Worm (Caenorhabditis elegans) whole organism, L3 larva: ENCODE results near the gene polg-1.
A peak's percentile ranks its signal among the peaks of the same experiment; 100 is the strongest.

Experiments used
- R02D3.7 ChIP-seq: fragments of 150-350 bp; optimal IDR thresholded peaks from 2 replicates; lab custom pipeline; 2014; ENCODE audit warnings: missing biosample characterization, missing genetic modification characterization
- ZK546.5 ChIP-seq: sonication (generic microtip); optimal IDR thresholded peaks from 2 replicates; lab custom pipeline; 2017; ENCODE audit warnings: missing biosample characterization, missing genetic modification characterization
- aly-2 ChIP-seq: fragments of 150-350 bp; optimal IDR thresholded peaks from 2 replicates; lab custom pipeline; 2014; ENCODE audit warnings: missing biosample characterization, missing genetic modification characterization
- ama-1 ChIP-seq: fragments of 150-350 bp; optimal IDR thresholded peaks from 2 replicates; lab custom pipeline; 2018
- ceh-16 ChIP-seq: sonication (generic microtip); optimal IDR thresholded peaks from 2 replicates; lab custom pipeline; 2017; ENCODE audit warnings: missing biosample characterization, missing genetic modification characterization
- ceh-28 ChIP-seq: fragments of 150-350 bp; optimal IDR thresholded peaks from 2 replicates; lab custom pipeline; 2014; ENCODE audit warnings: missing biosample characterization, missing genetic modification reagents, missing genetic modification characterization
- ceh-82 ChIP-seq: fragments of 150-350 bp; optimal IDR thresholded peaks from 2 replicates; lab custom pipeline; 2014; ENCODE audit warnings: missing biosample characterization, missing genetic modification characterization
- ceh-9 ChIP-seq: sonication (generic microtip); optimal IDR thresholded peaks from 2 replicates; lab custom pipeline; 2018; ENCODE audit warnings: missing biosample characterization, missing genetic modification characterization
- daf-12 ChIP-seq: fragments of 150-350 bp; optimal IDR thresholded peaks from 2 replicates; lab custom pipeline; 2014; ENCODE audit warnings: missing biosample characterization, missing genetic modification reagents, missing genetic modification characterization
- egl-27 ChIP-seq: sonication (generic microtip); optimal IDR thresholded peaks from 4 replicates; lab custom pipeline; 2017; ENCODE audit warnings: missing biosample characterization, missing genetic modification reagents, missing genetic modification characterization
- egl-5 ChIP-seq: fragments of 150-350 bp; optimal IDR thresholded peaks from 2 replicates; lab custom pipeline; 2017; ENCODE audit warnings: missing biosample characterization, missing genetic modification reagents, missing genetic modification characterization, inconsistent platforms
- elt-1 ChIP-seq: fragments of 150-350 bp; optimal IDR thresholded peaks from 2 replicates; lab custom pipeline; 2014; ENCODE audit warnings: missing biosample characterization, missing genetic modification characterization
- elt-2 ChIP-seq: sonication (generic microtip); optimal IDR thresholded peaks from 2 replicates; lab custom pipeline; 2016; ENCODE audit warnings: missing genetic modification reagents, mild to moderate bottlenecking, missing genetic modification characterization, missing compliant biosample characterization
- elt-3 ChIP-seq, 3 experiments: fragments of 150-350 bp in 1 of 3; sonication (generic microtip) in 2 of 3; optimal IDR thresholded peaks; 2 replicates in 2 of 3; 4 replicates in 1 of 3; lab custom pipeline; 2014 to 2017; ENCODE audit warnings: missing biosample characterization in 3 of 3, missing genetic modification characterization in 3 of 3
- eor-1 ChIP-seq, 2 experiments: fragments of 150-350 bp; optimal IDR thresholded peaks; 2 replicates each; lab custom pipeline; 2014 to 2018; ENCODE audit warnings: missing biosample characterization in 2 of 2, missing genetic modification characterization in 2 of 2
- fkh-10 ChIP-seq: sonication (generic microtip); optimal IDR thresholded peaks from 2 replicates; lab custom pipeline; 2017; ENCODE audit warnings: missing biosample characterization, missing genetic modification reagents, missing genetic modification characterization
- fkh-2 ChIP-seq: fragments of 150-350 bp; optimal IDR thresholded peaks from 2 replicates; lab custom pipeline; 2014; ENCODE audit warnings: missing biosample characterization, missing genetic modification reagents, missing genetic modification characterization
- fos-1 ChIP-seq: fragments of 150-350 bp; optimal IDR thresholded peaks from 2 replicates; lab custom pipeline; 2014; ENCODE audit warnings: missing biosample characterization, missing genetic modification characterization
- hmg-11 ChIP-seq: sonication (generic microtip); optimal IDR thresholded peaks from 2 replicates; lab custom pipeline; 2016; ENCODE audit warnings: missing genetic modification characterization, missing compliant biosample characterization
- jun-1 ChIP-seq: fragments of 150-350 bp; optimal IDR thresholded peaks from 2 replicates; lab custom pipeline; 2014; ENCODE audit warnings: missing biosample characterization, missing genetic modification reagents, missing genetic modification characterization
- lin-15B ChIP-seq: fragments of 150-350 bp; optimal IDR thresholded peaks from 2 replicates; lab custom pipeline; 2014; ENCODE audit warnings: missing biosample characterization, missing genetic modification characterization
- lin-39 ChIP-seq: fragments of 150-350 bp; optimal IDR thresholded peaks from 2 replicates; lab custom pipeline; 2018; ENCODE audit warnings: missing biosample characterization, missing genetic modification reagents, missing genetic modification characterization
- lsy-12 ChIP-seq: sonication (generic microtip); optimal IDR thresholded peaks from 2 replicates; lab custom pipeline; 2016; ENCODE audit warnings: mild to moderate bottlenecking, missing genetic modification characterization, missing compliant biosample characterization
- mdl-1 ChIP-seq: fragments of 150-350 bp; optimal IDR thresholded peaks from 2 replicates; lab custom pipeline; 2014; ENCODE audit warnings: missing biosample characterization, missing genetic modification characterization
- mml-1 ChIP-seq: fragments of 150-350 bp; sonication (generic microtip); optimal IDR thresholded peaks from 3 replicates; lab custom pipeline; 2014; ENCODE audit warnings: missing biosample characterization, missing genetic modification characterization
- nfya-1 ChIP-seq: sonication (generic microtip); optimal IDR thresholded peaks from 2 replicates; lab custom pipeline; 2017; ENCODE audit warnings: missing genetic modification characterization, mild to moderate bottlenecking, missing compliant biosample characterization, antibody characterized with exemption, moderate library complexity; ENCODE audit not compliant: insufficient read depth
- nhr-11 ChIP-seq: fragments of 150-350 bp; optimal IDR thresholded peaks from 2 replicates; lab custom pipeline; 2014; ENCODE audit warnings: missing biosample characterization, missing genetic modification characterization
- nhr-12 ChIP-seq: fragments of 150-350 bp; optimal IDR thresholded peaks from 2 replicates; lab custom pipeline; 2014; ENCODE audit warnings: missing biosample characterization, missing genetic modification characterization
- nhr-23 ChIP-seq: fragments of 150-350 bp; optimal IDR thresholded peaks from 2 replicates; lab custom pipeline; 2014; ENCODE audit warnings: missing biosample characterization, missing genetic modification reagents, missing genetic modification characterization
- nhr-237 ChIP-seq: fragments of 150-350 bp; optimal IDR thresholded peaks from 2 replicates; lab custom pipeline; 2014; ENCODE audit warnings: missing biosample characterization, missing genetic modification characterization
- nhr-25 ChIP-seq: sonication (generic microtip); optimal IDR thresholded peaks from 2 replicates; lab custom pipeline; 2017; ENCODE audit warnings: missing biosample characterization, missing genetic modification characterization
- nhr-28 ChIP-seq: fragments of 150-350 bp; optimal IDR thresholded peaks from 2 replicates; lab custom pipeline; 2014; ENCODE audit warnings: missing biosample characterization, missing genetic modification characterization
- nhr-43 ChIP-seq: sonication (generic microtip); optimal IDR thresholded peaks from 2 replicates; lab custom pipeline; 2016; ENCODE audit warnings: mild to moderate bottlenecking, missing genetic modification characterization, missing compliant biosample characterization; ENCODE audit not compliant: poor library complexity, severe bottlenecking
- nhr-67 ChIP-seq: fragments of 150-350 bp; optimal IDR thresholded peaks from 2 replicates; lab custom pipeline; 2014; ENCODE audit warnings: missing biosample characterization, missing genetic modification characterization
- nhr-76 ChIP-seq: fragments of 150-350 bp; sonication (generic microtip); optimal IDR thresholded peaks from 5 replicates; lab custom pipeline; 2014; ENCODE audit warnings: missing biosample characterization, missing genetic modification characterization
- nhr-77 ChIP-seq: fragments of 150-350 bp; optimal IDR thresholded peaks from 2 replicates; lab custom pipeline; 2014; ENCODE audit warnings: missing biosample characterization, missing genetic modification characterization
- pha-4 ChIP-seq: fragments of 150-350 bp; optimal IDR thresholded peaks from 2 replicates; lab custom pipeline; 2014; ENCODE audit warnings: missing biosample characterization, missing genetic modification reagents, missing genetic modification characterization
- pqm-1 ChIP-seq: fragments of 150-350 bp; optimal IDR thresholded peaks from 2 replicates; lab custom pipeline; 2017; ENCODE audit warnings: missing biosample characterization, missing genetic modification characterization, inconsistent platforms
- sea-2 ChIP-seq: fragments of 150-350 bp; sonication (generic microtip); optimal IDR thresholded peaks from 4 replicates; lab custom pipeline; 2014; ENCODE audit warnings: missing biosample characterization, missing genetic modification reagents, missing genetic modification characterization
- skn-1 ChIP-seq: fragments of 150-350 bp; optimal IDR thresholded peaks from 2 replicates; lab custom pipeline; 2014; ENCODE audit warnings: missing biosample characterization, missing genetic modification characterization
- snpc-4 ChIP-seq: fragments of 150-350 bp; optimal IDR thresholded peaks from 2 replicates; lab custom pipeline; 2014; ENCODE audit warnings: missing biosample characterization, missing genetic modification characterization
- tbx-2 ChIP-seq: sonication (generic microtip); optimal IDR thresholded peaks from 2 replicates; lab custom pipeline; 2016; ENCODE audit warnings: mild to moderate bottlenecking, missing genetic modification characterization, missing compliant biosample characterization
- unc-39 ChIP-seq: sonication (generic microtip); optimal IDR thresholded peaks from 4 replicates; lab custom pipeline; 2017; ENCODE audit warnings: missing biosample characterization, missing genetic modification characterization
- unc-62 ChIP-seq: fragments of 150-350 bp; sonication (generic microtip); optimal IDR thresholded peaks from 4 replicates; lab custom pipeline; 2014; ENCODE audit warnings: missing biosample characterization, missing genetic modification reagents, missing genetic modification characterization
- zag-1 ChIP-seq: fragments of 150-350 bp; optimal IDR thresholded peaks from 2 replicates; lab custom pipeline; 2014; ENCODE audit warnings: missing biosample characterization, missing genetic modification characterization
- ztf-11 ChIP-seq: fragments of 150-350 bp; optimal IDR thresholded peaks from 2 replicates; lab custom pipeline; 2014; ENCODE audit warnings: missing biosample characterization, missing genetic modification characterization

Gene polg-1

DNA sequence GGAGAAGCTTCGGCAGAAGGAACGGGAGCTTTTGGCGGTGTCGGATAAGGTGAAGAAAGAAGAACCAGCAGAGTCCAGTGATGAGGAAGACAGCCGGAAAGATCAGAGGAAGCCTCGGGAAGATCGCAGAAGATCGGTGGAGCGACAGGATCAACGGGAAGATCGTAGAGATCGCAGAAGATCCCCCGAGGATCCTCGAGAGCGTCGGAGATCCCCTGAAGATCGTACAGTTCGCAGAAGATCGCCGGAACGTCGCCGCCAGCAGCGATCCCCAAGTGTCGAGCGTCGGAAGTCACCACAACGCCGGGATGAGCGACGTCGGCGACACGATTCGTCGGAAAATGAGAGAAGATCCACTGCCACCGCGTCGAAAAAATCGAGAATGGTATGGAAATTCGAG lies 26.4 kb upstream of the polg-1 start:
- TF ChIP-seq hmg-11 (tag; lab: Kevin White, UChicago) (no peak), elt-1 (tag; lab: Kevin White, UChicago) (no peak), nhr-76 (tag; lab: Kevin White, UChicago) (no peak), nhr-12 (tag; lab: Kevin White, UChicago) (no peak), pha-4 (tag; lab: Kevin White, UChicago) (no peak), nhr-67 (no peak), egl-27 (no peak), ztf-11 (tag; lab: Kevin White, UChicago) (no peak), tbx-2 (no peak)

DNA sequence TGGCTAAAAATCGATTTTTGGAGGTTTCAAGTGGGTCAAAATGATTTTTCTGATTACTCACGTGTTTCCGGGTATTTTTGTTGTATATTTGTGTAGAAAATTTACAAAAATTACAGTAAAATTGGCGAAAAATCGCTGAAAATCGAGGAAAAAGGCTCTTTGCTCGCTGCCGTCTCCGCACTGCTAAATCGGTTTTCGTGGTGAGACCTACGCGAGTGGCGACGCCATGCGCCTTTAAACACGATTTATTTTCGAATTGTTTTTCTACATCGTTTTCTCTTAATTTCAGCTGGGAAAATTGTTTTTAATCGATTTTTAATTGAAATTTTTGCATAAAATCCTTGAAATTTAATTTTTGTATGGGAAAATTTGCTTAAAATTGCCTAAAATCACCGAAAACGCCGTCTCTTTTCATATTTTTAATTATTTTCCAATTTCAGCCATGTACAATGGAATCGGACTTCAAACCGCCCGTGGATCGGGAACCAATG lies 25.2 kb upstream of the polg-1 start, which contains the start of the genes pqn-87 and rsr-2:
Gene pqn-87 (minus strand): TSS at position 171 of the 491 bp plus-strand sequence.
Gene rsr-2 (plus strand): TSS at position 441 of the 491 bp plus-strand sequence.
- TF ChIP-seq fos-1 (no peak), ztf-11 (tag; lab: Kevin White, UChicago) (no peak), pqm-1 (tag; lab: Kevin White, UChicago) (no peak), lin-15B (peak; percentile 55), nfya-1 (tag; lab: Kevin White, UChicago) (peak; percentile 62), nhr-23 (no peak), nhr-237 (no peak), jun-1 (tag; lab: Kevin White, UChicago) (no peak), egl-5 (tag; lab: Kevin White, UChicago) (peak; percentile 4), lin-39 (tag; lab: Kevin White, UChicago) (peak; percentile 71), skn-1 (tag; lab: Kevin White, UChicago) (no peak), ceh-28 (peak; percentile 27), hmg-11 (tag; lab: Kevin White, UChicago) (peak; percentile 63), eor-1 (tag; optimal IDR thresholded peaks at IDR 0.05; lab: Kevin White, UChicago) (no peak), elt-2 (tag; lab: Kevin White, UChicago) (no peak), pha-4 (tag; lab: Kevin White, UChicago) (peak; percentile 48)

DNA sequence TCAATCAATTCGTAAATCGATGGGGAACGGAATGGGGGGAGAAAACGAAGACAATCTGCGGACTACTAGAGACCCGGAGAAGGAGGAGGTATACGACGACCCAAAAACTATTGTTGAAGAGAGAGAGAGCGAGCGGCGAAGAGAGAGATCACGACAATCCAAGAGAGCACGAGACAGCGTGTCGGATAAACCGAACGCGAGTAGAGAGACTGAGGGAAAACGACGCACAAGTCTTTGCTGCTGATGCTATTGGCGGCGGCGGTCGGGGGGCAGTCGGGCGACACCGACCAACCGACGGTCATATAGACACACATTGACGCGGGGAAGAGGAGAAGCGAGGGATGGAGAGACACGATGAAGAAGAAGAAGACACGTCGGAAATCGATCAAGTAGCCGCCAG lies 22.8 kb upstream of the polg-1 start:
- TF ChIP-seq nhr-67 (no peak), hmg-11 (tag; lab: Kevin White, UChicago) (peak; percentile 92), ceh-16 (tag; lab: Kevin White, UChicago) (no peak), snpc-4 (tag; lab: Kevin White, UChicago) (peak; percentile 88), nhr-77 (tag; lab: Kevin White, UChicago) (no peak), fos-1 (no peak), nhr-11 (tag; lab: Kevin White, UChicago) (no peak), R02D3.7 (peak; percentile 60), unc-39 (tag; lab: Kevin White, UChicago) (no peak), elt-3 (tag; optimal IDR thresholded peaks at IDR 0.05; lab: Kevin White, UChicago) (no peak), lin-15B (peak; percentile 79), nhr-25 (tag; lab: Kevin White, UChicago) (peak; percentile 90), ceh-28 (peak; percentile 84), elt-2 (tag; lab: Kevin White, UChicago) (peak; percentile 28), ceh-82 (tag; lab: Kevin White, UChicago) (no peak), unc-62 (GFP tag; lab: Kevin White, UChicago) (peak; percentile 31), fkh-10 (peak; percentile 35), nhr-43 (tag; lab: Kevin White, UChicago) (peak; percentile 67), ama-1 (peak; percentile 5), mdl-1 (no peak), jun-1 (tag; lab: Kevin White, UChicago) (peak; percentile 5), lin-39 (tag; lab: Kevin White, UChicago) (peak; percentile 76), nhr-23 (peak; percentile 65), egl-5 (tag; lab: Kevin White, UChicago) (peak; percentile 62), daf-12 (no peak), mml-1 (tag; lab: Kevin White, UChicago) (no peak), nhr-237 (no peak), ceh-9 (tag; lab: Kevin White, UChicago) (no peak), ztf-11 (tag; lab: Kevin White, UChicago) (no peak), nhr-12 (tag; lab: Kevin White, UChicago) (no peak), nhr-28 (tag; lab: Kevin White, UChicago) (no peak), nhr-76 (tag; lab: Kevin White, UChicago) (no peak), tbx-2 (peak; percentile 63), ZK546.5 (tag; lab: Kevin White, UChicago) (no peak), pqm-1 (tag; lab: Kevin White, UChicago) (no peak), sea-2 (peak; percentile 14), elt-1 (tag; lab: Kevin White, UChicago) (no peak), zag-1 (tag; lab: Kevin White, UChicago) (no peak), lsy-12 (tag; lab: Kevin White, UChicago) (peak; percentile 41), aly-2 (tag; lab: Kevin White, UChicago) (no peak), nfya-1 (tag; lab: Kevin White, UChicago) (peak; percentile 93), pha-4 (tag; lab: Kevin White, UChicago) (peak; percentile 85), eor-1 (tag; optimal IDR thresholded peaks at IDR 0.05; lab: Kevin White, UChicago) (no peak), fkh-2 (tag; lab: Kevin White, UChicago) (no peak), egl-27 (peak; percentile 27)
